Worm (Caenorhabditis elegans) whole organism, young adult: ENCODE data around the gene hum-8.

Experiments
- B0035.1 ChIP-seq: sonication (generic microtip); optimal IDR thresholded peaks from 2 replicates; lab custom pipeline; 2016; ENCODE audit warnings: missing genetic modification characterization, mild to moderate bottlenecking, missing compliant biosample characterization, missing genotype, missing genetic modification reagents
- F49E8.2 ChIP-seq: sonication (generic microtip); optimal IDR thresholded peaks from 3 replicates; lab custom pipeline; 2017; ENCODE audit warnings: missing genetic modification characterization, mild to moderate bottlenecking, missing compliant biosample characterization, antibody characterized with exemption, moderate library complexity; ENCODE audit not compliant: insufficient read depth
- F52B5.7 ChIP-seq: sonication (generic microtip); optimal IDR thresholded peaks from 2 replicates; lab custom pipeline; 2016; ENCODE audit warnings: mild to moderate bottlenecking, missing genetic modification characterization, missing compliant biosample characterization
- K11D2.4 ChIP-seq: fragments of 200-800 bp; sonication (Bioruptor generic); IDR thresholded peaks from 2 replicates; pipeline ENCODE4 v1.3.6; 2022; ENCODE audit warnings: missing genetic modification reagents, missing genetic modification characterization, missing compliant biosample characterization
- Y53G8AR.9 ChIP-seq: fragments of 200-800 bp; sonication (Bioruptor generic); conservative IDR thresholded peaks from 2 replicates; pipeline ENCODE4 v1.3.6; 2022; ENCODE audit warnings: missing genetic modification reagents, missing genetic modification characterization, missing compliant biosample characterization
- Y56A3A.18 ChIP-seq: fragments of 200-800 bp; sonication (Bioruptor generic); IDR thresholded peaks from 2 replicates; pipeline ENCODE4 v1.3.6; 2022; ENCODE audit warnings: missing genetic modification reagents, missing genetic modification characterization, missing compliant biosample characterization
- Y67H2A.10 ChIP-seq: fragments of 200-800 bp; sonication (Bioruptor generic); conservative IDR thresholded peaks from 2 replicates; pipeline ENCODE4 v1.3.6; 2022; ENCODE audit warnings: missing genetic modification reagents, missing genetic modification characterization, missing compliant biosample characterization
- ama-1 ChIP-seq, 3 experiments: fragments of 150-350 bp in 1 of 3; sonication (generic microtip) in 2 of 3; optimal IDR thresholded peaks; 2 replicates each; lab custom pipeline; 2014 to 2018; ENCODE audit warnings: missing biosample characterization in 2 of 3, missing genetic modification characterization in 2 of 3, missing genetic modification reagents in 2 of 3
- aptf-2 ChIP-seq: fragments of 200-800 bp; sonication (Bioruptor generic); conservative IDR thresholded peaks from 2 replicates; pipeline ENCODE4 v1.3.6; 2022; ENCODE audit warnings: missing genetic modification reagents, missing genetic modification characterization, missing compliant biosample characterization
- cebp-1 ChIP-seq, 2 experiments: fragments of 200-800 bp in 1 of 2; sonication (Bioruptor generic) in 1 of 2; sonication (generic microtip) in 1 of 2; IDR thresholded peaks in 1 of 2; optimal IDR thresholded peaks in 1 of 2; 2 replicates each; pipeline versions ENCODE4 v1.3.6 to Lab custom; 2017 to 2022; ENCODE audit warnings: missing compliant biosample characterization in 2 of 2, missing genetic modification characterization in 2 of 2, mild to moderate bottlenecking in 1 of 2, missing genetic modification reagents in 1 of 2, moderate library complexity in 1 of 2
- cebp-2 ChIP-seq: fragments of 200-800 bp; sonication (Bioruptor generic); IDR thresholded peaks from 2 replicates; pipeline ENCODE4 v1.3.6; 2022; ENCODE audit warnings: missing genetic modification characterization, missing compliant biosample characterization
- ceh-100 ChIP-seq: fragments of 200-800 bp; sonication (Bioruptor generic); IDR thresholded peaks from 2 replicates; pipeline ENCODE4 v1.3.6; 2022; ENCODE audit warnings: missing genetic modification reagents, missing genetic modification characterization, missing compliant biosample characterization
- ceh-40 ChIP-seq: fragments of 200-800 bp; sonication (Bioruptor generic); IDR thresholded peaks from 2 replicates; pipeline ENCODE4 v1.3.6; 2022; ENCODE audit warnings: missing genetic modification characterization, missing compliant biosample characterization
- chd-7 ChIP-seq: sonication (generic microtip); optimal IDR thresholded peaks from 2 replicates; lab custom pipeline; 2016; ENCODE audit warnings: mild to moderate bottlenecking, missing genetic modification characterization, moderate library complexity, missing compliant biosample characterization
- dox-1 ChIP-seq: fragments of 200-800 bp; sonication (Bioruptor generic); IDR thresholded peaks from 2 replicates; pipeline ENCODE4 v1.3.6; 2022; ENCODE audit warnings: missing genetic modification reagents, missing genetic modification characterization, missing compliant biosample characterization
- egrh-3 ChIP-seq: fragments of 200-800 bp; sonication (Bioruptor generic); IDR thresholded peaks from 2 replicates; pipeline ENCODE4 v1.3.6; 2022; ENCODE audit warnings: missing genetic modification reagents, missing genetic modification characterization, missing compliant biosample characterization
- ekl-4 ChIP-seq: fragments of 200-800 bp; sonication (Bioruptor generic); IDR thresholded peaks from 2 replicates; pipeline ENCODE4 v1.3.6; 2022; ENCODE audit warnings: missing genetic modification reagents, missing genetic modification characterization, missing compliant biosample characterization
- gei-17 ChIP-seq: fragments of 200-800 bp; sonication (Bioruptor generic); optimal IDR thresholded peaks from 2 replicates; lab custom pipeline; 2018; ENCODE audit warnings: mild to moderate bottlenecking, missing genetic modification characterization, missing compliant biosample characterization
- hmg-20 ChIP-seq: fragments of 200-800 bp; sonication (Bioruptor generic); IDR thresholded peaks from 2 replicates; pipeline ENCODE4 v1.3.6; 2022; ENCODE audit warnings: missing genetic modification reagents, missing genetic modification characterization, missing compliant biosample characterization
- hrde-1 ChIP-seq: sonication (generic microtip); optimal IDR thresholded peaks from 2 replicates; lab custom pipeline; 2016; ENCODE audit warnings: missing genetic modification characterization, mild to moderate bottlenecking, missing compliant biosample characterization, moderate library complexity, missing genotype, missing genetic modification reagents, borderline replicate concordance
- hsf-1 ChIP-seq: fragments of 200-800 bp; sonication (Bioruptor generic); IDR thresholded peaks from 2 replicates; pipeline ENCODE4 v1.3.6; 2022; ENCODE audit warnings: missing genetic modification reagents, missing genetic modification characterization, missing compliant biosample characterization
- lag-1 ChIP-seq: fragments of 200-800 bp; sonication (Bioruptor generic); IDR thresholded peaks from 2 replicates; pipeline ENCODE4 v1.3.6; 2022; ENCODE audit warnings: missing genetic modification reagents, missing genetic modification characterization, missing compliant biosample characterization
- let-526 ChIP-seq: fragments of 200-800 bp; sonication (Bioruptor generic); IDR thresholded peaks from 2 replicates; pipeline ENCODE4 v1.3.6; 2022; ENCODE audit warnings: missing genetic modification reagents, missing genetic modification characterization, missing compliant biosample characterization
- let-607 ChIP-seq, 2 experiments: fragments of 200-800 bp in 1 of 2; sonication (Bioruptor generic) in 1 of 2; sonication (generic microtip) in 1 of 2; optimal IDR thresholded peaks; 2 replicates each; lab custom pipeline; 2016 to 2018; ENCODE audit warnings: mild to moderate bottlenecking in 2 of 2, missing compliant biosample characterization in 2 of 2, missing genetic modification characterization in 2 of 2, moderate library complexity in 2 of 2, missing genotype in 1 of 2
- lin-40 ChIP-seq: sonication (generic microtip); optimal IDR thresholded peaks from 2 replicates; lab custom pipeline; 2016; ENCODE audit warnings: missing genetic modification characterization, mild to moderate bottlenecking, missing compliant biosample characterization, missing genotype, missing genetic modification reagents
- lsl-1 ChIP-seq: fragments of 200-800 bp; sonication (Bioruptor generic); optimal IDR thresholded peaks from 2 replicates; lab custom pipeline; 2018; ENCODE audit warnings: mild to moderate bottlenecking, missing genetic modification characterization, moderate library complexity, missing compliant biosample characterization
- madf-6 ChIP-seq: fragments of 200-800 bp; sonication (Bioruptor generic); IDR thresholded peaks from 2 replicates; pipeline ENCODE4 v1.3.6; 2022; ENCODE audit warnings: missing genetic modification reagents, missing genetic modification characterization, missing compliant biosample characterization
- madf-8 ChIP-seq: fragments of 200-800 bp; sonication (Bioruptor generic); conservative IDR thresholded peaks from 2 replicates; pipeline ENCODE4 v1.3.6; 2022; ENCODE audit warnings: missing genetic modification reagents, missing genetic modification characterization, missing compliant biosample characterization
- mcd-1 ChIP-seq: fragments of 200-800 bp; sonication (Bioruptor generic); IDR thresholded peaks from 2 replicates; pipeline ENCODE4 v1.3.6; 2022; ENCODE audit warnings: missing genetic modification reagents, missing genetic modification characterization, missing compliant biosample characterization
- mel-28 ChIP-seq: sonication (generic microtip); optimal IDR thresholded peaks from 2 replicates; lab custom pipeline; 2016; ENCODE audit warnings: borderline replicate concordance, mild to moderate bottlenecking, missing genetic modification characterization, missing compliant biosample characterization
- nfyb-1 ChIP-seq: fragments of 200-800 bp; sonication (Bioruptor generic); IDR thresholded peaks from 2 replicates; pipeline ENCODE4 v1.3.6; 2022; ENCODE audit warnings: missing genetic modification reagents, missing genetic modification characterization, missing compliant biosample characterization
- nhr-120 ChIP-seq: fragments of 200-800 bp; sonication (Bioruptor generic); IDR thresholded peaks from 2 replicates; pipeline ENCODE4 v1.3.6; 2022; ENCODE audit warnings: missing genetic modification characterization, missing compliant biosample characterization
- rcor-1 ChIP-seq: fragments of 200-800 bp; sonication (Bioruptor generic); IDR thresholded peaks from 2 replicates; pipeline ENCODE4 v1.3.6; 2022; ENCODE audit warnings: missing genetic modification reagents, missing genetic modification characterization, missing compliant biosample characterization
- repo-1 ChIP-seq: sonication (generic microtip); optimal IDR thresholded peaks from 2 replicates; lab custom pipeline; 2017; ENCODE audit warnings: mild to moderate bottlenecking, missing genetic modification characterization, missing compliant biosample characterization
- rpc-1 ChIP-seq, 2 experiments: fragments of 150-350 bp in 1 of 2; sonication (generic microtip) in 1 of 2; optimal IDR thresholded peaks; 2 replicates each; lab custom pipeline; 2014 to 2018; ENCODE audit warnings: missing biosample characterization in 1 of 2, missing genetic modification characterization in 1 of 2, missing genetic modification reagents in 1 of 2, missing genotype in 1 of 2
- sdz-38 ChIP-seq: sonication (generic microtip); optimal IDR thresholded peaks from 2 replicates; lab custom pipeline; 2016; ENCODE audit warnings: missing genotype, missing genetic modification characterization, missing compliant biosample characterization
- snpc-1.3 ChIP-seq: sonication (generic microtip); optimal IDR thresholded peaks from 2 replicates; lab custom pipeline; 2017; ENCODE audit warnings: missing genetic modification characterization, mild to moderate bottlenecking, missing compliant biosample characterization, antibody characterized with exemption, moderate library complexity, missing genotype, missing genetic modification reagents; ENCODE audit not compliant: insufficient read depth
- snpc-3.4 ChIP-seq: sonication (generic microtip); optimal IDR thresholded peaks from 2 replicates; lab custom pipeline; 2017; ENCODE audit warnings: missing genetic modification characterization, mild to moderate bottlenecking, missing compliant biosample characterization, antibody characterized with exemption, moderate library complexity, missing genotype, missing genetic modification reagents
- snpc-4 ChIP-seq, 5 experiments: fragments of 150-350 bp in 1 of 5; sonication (generic microtip) in 4 of 5; optimal IDR thresholded peaks; 2 replicates each; lab custom pipeline; 2014 to 2018; ENCODE audit warnings: missing genetic modification characterization in 5 of 5, missing biosample characterization in 3 of 5, antibody characterized with exemption in 2 of 5, mild to moderate bottlenecking in 2 of 5, missing compliant biosample characterization in 2 of 5, missing genotype in 2 of 5, moderate library complexity in 2 of 5, missing genetic modification reagents in 1 of 5
- zfh-2 ChIP-seq: fragments of 200-800 bp; sonication (Bioruptor generic); conservative IDR thresholded peaks from 2 replicates; pipeline ENCODE4 v1.3.6; 2022; ENCODE audit warnings: missing genetic modification reagents, missing genetic modification characterization, missing compliant biosample characterization
- zim-3 ChIP-seq: sonication (generic microtip); optimal IDR thresholded peaks from 2 replicates; lab custom pipeline; 2017; ENCODE audit warnings: mild to moderate bottlenecking, missing genetic modification characterization, moderate library complexity, missing compliant biosample characterization
- ztf-26 ChIP-seq: sonication (generic microtip); optimal IDR thresholded peaks from 2 replicates; lab custom pipeline; 2017; ENCODE audit warnings: missing genetic modification characterization, missing compliant biosample characterization

The hum-8 gene

ce11 chrIV:387283-388048 lies 52.9 kb downstream of the hum-8 start:
- TF ChIP-seq K11D2.4 (GFP tag; lab: Robert Waterston, UW) (no peak), madf-6 (peak; percentile 25; the same call in 1 of the 2 replicates), snpc-3.4 (tag; lab: Kevin White, UChicago) (peak; percentile 42), dox-1 (GFP tag; lab: Robert Waterston, UW) (no peak), ceh-100 (0 out of 2 replicates have a peak, but pooled peaks have one; percentile 14), egrh-3 (GFP tag; lab: Robert Waterston, UW) (peak; percentile 61; the same call in 1 of the 2 replicates), nfyb-1 (GFP tag; lab: Robert Waterston, UW) (no peak), F52B5.7 (no peak), cebp-1 (GFP tag; IDR thresholded peaks at IDR 0.05; lab: Robert Waterston, UW) (no peak), cebp-1 (tag; optimal IDR thresholded peaks at IDR 0.05; lab: Kevin White, UChicago) (no peak), nhr-120 (GFP tag; lab: Robert Waterston, UW) (0 out of 2 replicates have a peak, but pooled peaks have one; percentile 45), ama-1 (optimal IDR thresholded peaks at IDR 0.05; lab: Kevin White, UChicago) (no peak), ama-1 (GFP tag; optimal IDR thresholded peaks at IDR 0.05; lab: Kevin White, UChicago) (peak in 1 of 2 experiments; percentile 80), snpc-4 (GFP tag; optimal IDR thresholded peaks at IDR 0.05; lab: Kevin White, UChicago) (no peak), snpc-4 (tag; optimal IDR thresholded peaks at IDR 0.05; lab: Kevin White, UChicago) (peak in 1 of 4 experiments; percentile 10), sdz-38 (tag; lab: Kevin White, UChicago) (no peak), rpc-1 (optimal IDR thresholded peaks at IDR 0.05; lab: Kevin White, UChicago) (no peak), rpc-1 (tag; optimal IDR thresholded peaks at IDR 0.05; lab: Kevin White, UChicago) (no peak), let-607 (tag; optimal IDR thresholded peaks at IDR 0.05; lab: Kevin White, UChicago) (no peak), rcor-1 (0 out of 2 replicates have a peak, but pooled peaks have one; percentile 30), zfh-2 (GFP tag; lab: Robert Waterston, UW) (peak; percentile 76), Y56A3A.18 (GFP tag; lab: Robert Waterston, UW) (no peak), Y53G8AR.9 (GFP tag; lab: Robert Waterston, UW) (0 out of 2 replicates have a peak, but pooled peaks have one; percentile 12), ekl-4 (peak; percentile 32; the same call in 1 of the 2 replicates), madf-8 (0 out of 2 replicates have a peak, but pooled peaks have one; percentile 15), hsf-1 (GFP tag; lab: Robert Waterston, UW) (0 out of 2 replicates have a peak, but pooled peaks have one; percentile 44), hrde-1 (tag; lab: Kevin White, UChicago) (peak; percentile 5), snpc-1.3 (tag; lab: Kevin White, UChicago) (peak; percentile 42), F49E8.2 (tag; lab: Kevin White, UChicago) (no peak), ceh-40 (GFP tag; lab: Robert Waterston, UW) (no peak)

ce11 chrIV:386576-386975 lies 53.8 kb downstream of the hum-8 start, which contains the start of gene T07A9.14:
TSS of gene T07A9.14 (plus strand) at chrIV:386699.
- peak; percentile 43 for TF ChIP-seq repo-1 (tag; lab: Kevin White, UChicago)
- TF ChIP-seq let-526 (GFP tag; lab: Robert Waterston, UW): no peak
- TF ChIP-seq mel-28 (tag; lab: Kevin White, UChicago): no peak
- TF ChIP-seq ceh-100: peak; percentile 77
- no peak for TF ChIP-seq ztf-26 (tag; lab: Kevin White, UChicago)
- TF ChIP-seq mcd-1: peak; percentile 37; the same call in 1 of the 2 replicates
- no peak for TF ChIP-seq Y67H2A.10
- TF ChIP-seq zfh-2 (GFP tag; lab: Robert Waterston, UW): no peak
- TF ChIP-seq aptf-2 (GFP tag; lab: Robert Waterston, UW): no peak
- no peak for TF ChIP-seq lsl-1 (GFP tag; lab: Kevin White, UChicago)
- no peak for TF ChIP-seq chd-7 (tag; lab: Kevin White, UChicago)
- no peak for TF ChIP-seq lin-40 (tag; lab: Kevin White, UChicago)
- TF ChIP-seq hmg-20: no peak
- peak; percentile 68 for TF ChIP-seq ekl-4
- no peak for TF ChIP-seq lag-1 (GFP tag; lab: Robert Waterston, UW)
- no peak for TF ChIP-seq zim-3
- TF ChIP-seq hsf-1 (GFP tag; lab: Robert Waterston, UW): peak; percentile 67; the same call in 1 of the 2 replicates
- TF ChIP-seq gei-17 (GFP tag; lab: Kevin White, UChicago): no peak
- no peak for TF ChIP-seq B0035.1 (tag; lab: Kevin White, UChicago)
- TF ChIP-seq cebp-2: peak; percentile 64; the same call in 1 of the 2 replicates
- TF ChIP-seq hrde-1 (tag; lab: Kevin White, UChicago): peak; percentile 69
